Worm (Caenorhabditis elegans): ENCODE measurements around the gene cst-2.

The cst-2 gene

DNA sequence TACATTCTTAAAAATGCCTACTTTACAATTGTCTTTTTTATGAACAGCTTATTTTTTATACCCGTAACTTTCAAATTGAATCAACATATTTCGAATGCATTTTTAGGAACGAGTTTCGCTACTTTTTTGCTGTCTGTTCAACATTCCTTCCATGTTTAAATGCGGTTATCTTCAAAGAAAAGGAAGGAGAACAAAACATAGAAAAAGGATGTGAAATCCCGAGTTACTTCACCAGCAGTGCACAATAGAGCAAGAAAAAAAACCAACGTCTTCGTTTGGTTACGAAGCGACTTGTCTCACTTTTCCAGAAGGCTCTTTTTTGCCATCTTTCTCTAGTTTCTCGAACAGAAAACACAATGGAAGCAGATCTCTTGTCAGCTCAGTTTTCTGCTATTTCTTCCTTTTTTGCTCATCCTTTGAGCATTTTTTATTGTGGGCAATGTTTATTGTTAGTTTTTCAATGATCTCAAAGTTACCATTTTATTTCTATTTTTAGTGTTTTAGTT is 50.1 kb downstream of the cst-2 start, which contains the start of gene cka-2:
Gene cka-2 (plus strand): TSS at position 456 of the 506 bp plus-strand sequence.
- TF ChIP-seq nhr-71 (tag; optimal IDR thresholded peaks at IDR 0.05) (peak; percentile 8), fkh-10 (GFP tag; optimal IDR thresholded peaks at IDR 0.05) (peak; percentile 76), lin-14 (GFP tag; optimal IDR thresholded peaks at IDR 0.05) (peak; percentile 67), ceh-82 (tag; optimal IDR thresholded peaks at IDR 0.05) (peak in 1 of 3 experiments; percentile 23), ets-5 (GFP tag; IDR thresholded peaks at IDR 0.05) (no peak), ztf-4 (tag; optimal IDR thresholded peaks at IDR 0.05) (no peak), unc-30 (tag; optimal IDR thresholded peaks at IDR 0.05) (no peak), elt-3 (tag; optimal IDR thresholded peaks at IDR 0.05) (no peak)

DNA sequence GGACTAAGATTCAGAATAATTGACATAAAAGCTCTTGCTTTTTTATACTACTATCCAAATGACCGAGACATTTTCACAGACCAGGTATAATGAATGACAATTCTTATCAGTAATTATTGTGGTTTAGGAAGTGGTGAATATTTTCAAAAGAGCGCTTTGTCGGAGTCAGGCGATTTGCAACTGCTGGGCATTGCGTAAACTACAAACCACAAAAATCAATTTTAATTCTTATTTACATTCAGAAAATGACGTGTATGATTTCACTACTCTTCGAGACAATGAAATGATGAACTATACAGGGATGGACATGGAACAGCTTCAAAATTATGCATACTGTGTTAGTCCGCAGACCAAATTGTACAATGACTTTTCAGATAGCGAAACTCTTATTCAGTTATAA is 51.4 kb downstream of the cst-2 start:
- peak; percentile 39 for TF ChIP-seq nhr-71 (tag; optimal IDR thresholded peaks at IDR 0.05)
- no peak for TF ChIP-seq mef-2 (tag; optimal IDR thresholded peaks at IDR 0.05)
- TF ChIP-seq dsc-1 (tag; optimal IDR thresholded peaks at IDR 0.05), result no peak
- TF ChIP-seq lsy-2 (tag; optimal IDR thresholded peaks at IDR 0.05), result no peak
- TF ChIP-seq sup-37 (GFP tag; optimal IDR thresholded peaks at IDR 0.05), result no peak
- TF ChIP-seq dpl-1 (GFP tag; optimal IDR thresholded peaks at IDR 0.05), result no peak
- no peak for TF ChIP-seq nhr-90 (tag; optimal IDR thresholded peaks at IDR 0.05; ENCODE audit: poor library complexity)
- TF ChIP-seq unc-98 (GFP tag; IDR thresholded peaks at IDR 0.05), result no peak
- TF ChIP-seq nhr-12 (tag; optimal IDR thresholded peaks at IDR 0.05), result no peak
- no peak for TF ChIP-seq efl-1 (optimal IDR thresholded peaks at IDR 0.05)
- TF ChIP-seq efl-1 (GFP tag; optimal IDR thresholded peaks at IDR 0.05 in 1 of 2), result peak in 1 of 2 experiments; percentile 38
- TF ChIP-seq elt-2 (tag; optimal IDR thresholded peaks at IDR 0.05), result peak; percentile 19
- no peak for TF ChIP-seq snu-23 (GFP tag; optimal IDR thresholded peaks at IDR 0.05)
- TF ChIP-seq unc-86 (tag; optimal IDR thresholded peaks at IDR 0.05), result no peak
- TF ChIP-seq unc-62 (GFP tag; optimal IDR thresholded peaks at IDR 0.05), result no peak

DNA sequence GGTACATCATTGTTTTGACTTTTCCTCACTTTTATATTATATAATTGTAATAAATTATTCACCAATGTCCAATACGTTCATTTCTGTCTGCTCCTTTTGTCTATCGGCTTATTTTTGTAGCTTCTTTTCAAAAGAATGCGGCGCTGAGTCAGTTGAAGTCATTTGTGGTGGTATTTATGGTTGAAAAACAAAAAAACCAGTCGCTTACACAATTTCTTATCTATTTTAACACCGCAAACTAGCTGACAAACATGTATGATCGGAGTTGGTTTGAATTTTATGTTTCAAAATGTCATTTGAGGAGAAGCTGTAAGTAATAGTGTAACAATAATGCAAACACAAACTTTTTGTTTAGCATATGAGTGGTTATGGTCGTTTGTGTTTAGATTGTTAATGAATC is 51.9 kb downstream of the cst-2 start, which contains the start of gene ets-10:
Gene ets-10 (plus strand): TSS at position 201 of the 400 bp plus-strand sequence.
- TF ChIP-seq efl-1 (optimal IDR thresholded peaks at IDR 0.05) (no peak), efl-1 (GFP tag; optimal IDR thresholded peaks at IDR 0.05 in 1 of 2) (peak in 1 of 2 experiments; percentile 65), elt-3 (tag; optimal IDR thresholded peaks at IDR 0.05) (no peak)

All from whole organism, L1 larva.